Worm (Caenorhabditis elegans) whole organism, midembryonic: ENCODE results near the gene magu-4.

Experiments
- T22C8.4 ChIP-seq: fragments of 200-800 bp; sonication (Bioruptor generic); IDR thresholded peaks from 2 replicates; pipeline ENCODE4 v1.3.6; 2022; ENCODE audit warnings: missing genetic modification characterization, missing compliant biosample characterization
- cog-1 ChIP-seq: sonication (generic microtip); optimal IDR thresholded peaks from 2 replicates; lab custom pipeline; 2016; ENCODE audit warnings: missing genetic modification characterization, missing compliant biosample characterization
- flt-1 ChIP-seq: fragments of 200-800 bp; sonication (Bioruptor generic); IDR thresholded peaks from 2 replicates; pipeline ENCODE4 v1.3.6; 2022; ENCODE audit warnings: missing genetic modification characterization, missing compliant biosample characterization
- klf-2 ChIP-seq: fragments of 200-800 bp; sonication (Bioruptor generic); conservative IDR thresholded peaks from 2 replicates; pipeline ENCODE4 v1.3.6; 2022; ENCODE audit warnings: missing genetic modification reagents, missing genetic modification characterization, missing compliant biosample characterization
- med-1 ChIP-seq: sonication (generic microtip); optimal IDR thresholded peaks from 2 replicates; lab custom pipeline; 2017; ENCODE audit warnings: missing genetic modification characterization, mild to moderate bottlenecking, missing compliant biosample characterization, antibody characterized with exemption, missing genetic modification reagents; ENCODE audit not compliant: insufficient read depth
- ref-1 ChIP-seq: fragments of 200-800 bp; sonication (Bioruptor generic); conservative IDR thresholded peaks from 2 replicates; pipeline ENCODE4 v1.3.6; 2022; ENCODE audit warnings: missing genetic modification reagents, missing genetic modification characterization, missing compliant biosample characterization
- tab-1 ChIP-seq: fragments of 200-800 bp; sonication (Bioruptor generic); IDR thresholded peaks from 2 replicates; pipeline ENCODE4 v1.3.6; 2022; ENCODE audit warnings: missing genetic modification characterization, missing compliant biosample characterization
- ztf-23 ChIP-seq: fragments of 200-800 bp; sonication (Bioruptor generic); IDR thresholded peaks from 2 replicates; pipeline ENCODE4 v1.3.6; 2022; ENCODE audit warnings: missing genetic modification reagents, missing genetic modification characterization, missing compliant biosample characterization
- ztf-29 ChIP-seq: fragments of 200-800 bp; sonication (Bioruptor generic); IDR thresholded peaks from 2 replicates; pipeline ENCODE4 v1.3.6; 2022; ENCODE audit warnings: missing genetic modification reagents, missing genetic modification characterization, missing compliant biosample characterization

DNA sequence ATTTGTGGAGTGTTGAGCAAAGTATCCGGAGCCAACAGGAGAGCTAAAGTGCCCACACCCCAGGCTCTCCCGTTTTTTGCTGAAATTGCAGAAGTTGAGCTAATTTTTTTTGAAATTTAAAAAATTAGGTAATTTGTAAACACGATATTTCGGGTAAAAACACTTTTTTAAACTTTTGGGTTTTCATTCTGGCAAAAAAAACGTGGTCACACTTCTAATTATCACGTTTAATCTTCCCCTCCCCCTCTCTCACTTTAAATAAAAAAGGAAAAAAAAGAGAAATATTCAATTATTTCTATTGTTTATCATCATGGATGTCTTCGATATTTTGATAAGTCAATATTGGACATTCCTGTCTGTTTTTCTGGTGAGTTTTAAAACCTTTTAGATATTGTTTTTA is 23.5 kb downstream of the magu-4 start, which contains the start of gene F44D12.6:
- no peak for TF ChIP-seq flt-1 (GFP tag; lab: Robert Waterston, UW)
- no peak for TF ChIP-seq med-1 (GFP tag; lab: Kevin White, UChicago)
- no peak for TF ChIP-seq cog-1
- TF ChIP-seq klf-2, result no peak
- no peak for TF ChIP-seq ztf-29 (GFP tag; lab: Robert Waterston, UW)
- no peak for TF ChIP-seq ref-1
- no peak for TF ChIP-seq tab-1 (GFP tag; lab: Robert Waterston, UW)
- no peak for TF ChIP-seq T22C8.4 (GFP tag; lab: Robert Waterston, UW)
- no peak for TF ChIP-seq ztf-23 (GFP tag; lab: Robert Waterston, UW)
